Fruit fly (Drosophila melanogaster): ENCODE results near the gene Srp68.

dm6 chr3L:9002527-9002926 lies 27.7 kb downstream of the Srp68 start:
- no peak for TF ChIP-seq lilli (GFP tag; optimal IDR thresholded peaks at IDR 0.05)
- no peak for TF ChIP-seq Bdp1 (GFP tag; optimal IDR thresholded peaks at IDR 0.05)
- TF ChIP-seq Oli (tag; optimal IDR thresholded peaks at IDR 0.05), result no peak
- no peak for TF ChIP-seq crol (GFP tag; IDR thresholded peaks at IDR 0.05)
- no peak for TF ChIP-seq BtbVII (GFP tag; optimal IDR thresholded peaks at IDR 0.05)
- TF ChIP-seq aop (GFP tag; IDR thresholded peaks at IDR 0.05), result no peak
- TF ChIP-seq shn (GFP tag; optimal IDR thresholded peaks at IDR 0.05), result no peak
- no peak for TF ChIP-seq exex (tag; optimal IDR thresholded peaks at IDR 0.05)
